Worm (Caenorhabditis elegans): ENCODE measurements around the gene C25F9.4.
A peak's percentile ranks its signal among the peaks of the same experiment; 100 is the strongest.

C25F9.4 gene

DNA sequence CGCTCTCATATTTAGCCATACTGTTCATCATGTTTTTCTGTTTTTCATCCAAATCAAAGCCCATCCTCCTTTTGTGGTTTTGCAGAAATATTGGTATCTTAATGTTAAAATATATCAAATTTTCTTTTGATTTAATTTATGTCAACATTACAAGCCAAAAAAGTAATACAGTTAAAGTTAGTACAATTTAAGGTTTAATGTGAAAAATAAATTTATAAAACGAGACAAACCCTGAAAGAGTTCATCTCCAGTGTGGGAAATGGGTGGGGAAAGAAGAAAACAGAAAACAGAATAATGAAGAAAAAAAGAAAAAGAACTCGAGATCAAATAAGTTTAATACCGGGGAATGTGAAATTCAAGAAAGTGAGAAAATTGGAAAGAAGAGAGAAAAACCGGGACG, 32.4 kb upstream of the C25F9.4 start, which contains the start of gene M04C3.2:
TSS of gene M04C3.2 (minus strand) at position 101 of the 400 bp plus-strand sequence.
- TF ChIP-seq nhr-76 (tag; optimal IDR thresholded peaks at IDR 0.05): no peak
- no peak for TF ChIP-seq M03D4.4 (tag; optimal IDR thresholded peaks at IDR 0.05)
- no peak for TF ChIP-seq mls-2 (tag; optimal IDR thresholded peaks at IDR 0.05)
- TF ChIP-seq lin-32 (GFP tag; optimal IDR thresholded peaks at IDR 0.05): no peak
- no peak for TF ChIP-seq mab-5 (tag; optimal IDR thresholded peaks at IDR 0.05)
- no peak for TF ChIP-seq lin-13 (tag; optimal IDR thresholded peaks at IDR 0.05)
- TF ChIP-seq bed-3 (GFP tag; optimal IDR thresholded peaks at IDR 0.05): no peak
- no peak for TF ChIP-seq hlh-1 (tag; optimal IDR thresholded peaks at IDR 0.05)
- TF ChIP-seq elt-1 (tag; optimal IDR thresholded peaks at IDR 0.05; ENCODE audit: borderline replicate concordance, insufficient read depth): no peak
- TF ChIP-seq sptf-1 (tag; optimal IDR thresholded peaks at IDR 0.05): no peak
- TF ChIP-seq drap-1 (GFP tag; optimal IDR thresholded peaks at IDR 0.05): no peak
- no peak for TF ChIP-seq ham-2 (GFP tag; optimal IDR thresholded peaks at IDR 0.05)
- TF ChIP-seq ztf-11 (tag; optimal IDR thresholded peaks at IDR 0.05): no peak
- no peak for TF ChIP-seq tbx-8 (GFP tag; optimal IDR thresholded peaks at IDR 0.05)
- TF ChIP-seq flh-1 (GFP tag; optimal IDR thresholded peaks at IDR 0.05): no peak
- no peak for TF ChIP-seq unc-120 (tag; optimal IDR thresholded peaks at IDR 0.05; ENCODE audit: poor library complexity, severe bottlenecking)

DNA sequence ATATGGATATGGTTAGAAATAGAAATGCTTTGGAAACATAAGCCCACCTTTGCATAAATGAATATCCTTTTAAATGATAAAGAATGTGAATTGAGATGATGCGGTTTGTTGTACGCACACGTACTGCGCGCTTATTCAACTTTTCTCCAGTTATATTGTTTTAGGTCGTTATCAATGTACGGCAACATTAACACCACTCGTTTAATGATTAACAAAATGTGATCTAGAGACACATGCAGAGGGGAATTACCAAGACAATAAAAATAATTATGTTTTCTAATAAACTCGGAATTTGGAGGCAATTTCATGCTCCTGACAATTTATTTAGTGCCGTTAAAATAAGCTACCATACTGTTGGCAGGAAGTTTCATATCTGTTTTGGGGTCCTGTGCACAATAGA, 29.1 kb upstream of the C25F9.4 start, which contains the start of gene M04C3.1:
TSS of gene M04C3.1 (minus strand) at position 164 of the 400 bp plus-strand sequence.
- TF ChIP-seq lsy-2 (tag; optimal IDR thresholded peaks at IDR 0.05): no peak
- TF ChIP-seq ham-2 (GFP tag; optimal IDR thresholded peaks at IDR 0.05): no peak
- no peak for TF ChIP-seq unc-62 (GFP tag; optimal IDR thresholded peaks at IDR 0.05)
- TF ChIP-seq blmp-1 (tag; optimal IDR thresholded peaks at IDR 0.05): no peak
- TF ChIP-seq unc-120 (tag; optimal IDR thresholded peaks at IDR 0.05; ENCODE audit: poor library complexity, severe bottlenecking): no peak

DNA sequence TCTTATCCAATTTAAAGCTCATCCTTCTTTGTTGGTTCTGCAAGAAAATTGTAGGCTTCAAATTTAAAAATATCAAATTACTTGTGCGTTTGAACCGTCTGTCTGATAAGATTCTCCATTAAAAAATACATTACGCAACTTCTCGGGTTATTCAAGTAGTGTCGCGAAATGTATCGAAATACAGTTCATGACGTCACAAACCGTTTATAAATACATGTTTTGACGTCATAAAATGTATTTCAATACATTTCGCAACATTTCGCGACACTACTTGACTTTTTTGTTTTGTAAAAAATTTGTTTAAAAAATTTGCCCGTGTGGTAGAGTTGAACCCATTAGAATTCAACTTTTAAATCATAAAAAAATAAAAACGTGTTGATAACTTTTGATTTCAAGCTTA, 27.2 kb upstream of the C25F9.4 start:
- peak; percentile 76 for TF ChIP-seq zip-8 (tag; optimal IDR thresholded peaks at IDR 0.05)
- no peak for TF ChIP-seq elt-3 (tag; optimal IDR thresholded peaks at IDR 0.05)
- TF ChIP-seq sptf-1 (tag; optimal IDR thresholded peaks at IDR 0.05): no peak
- no peak for TF ChIP-seq unc-120 (tag; optimal IDR thresholded peaks at IDR 0.05; ENCODE audit: poor library complexity, severe bottlenecking)
- TF ChIP-seq nhr-12 (tag; optimal IDR thresholded peaks at IDR 0.05): no peak
- TF ChIP-seq ces-1 (GFP tag; optimal IDR thresholded peaks at IDR 0.05): no peak
- TF ChIP-seq nhr-237 (tag; optimal IDR thresholded peaks at IDR 0.05): no peak

DNA sequence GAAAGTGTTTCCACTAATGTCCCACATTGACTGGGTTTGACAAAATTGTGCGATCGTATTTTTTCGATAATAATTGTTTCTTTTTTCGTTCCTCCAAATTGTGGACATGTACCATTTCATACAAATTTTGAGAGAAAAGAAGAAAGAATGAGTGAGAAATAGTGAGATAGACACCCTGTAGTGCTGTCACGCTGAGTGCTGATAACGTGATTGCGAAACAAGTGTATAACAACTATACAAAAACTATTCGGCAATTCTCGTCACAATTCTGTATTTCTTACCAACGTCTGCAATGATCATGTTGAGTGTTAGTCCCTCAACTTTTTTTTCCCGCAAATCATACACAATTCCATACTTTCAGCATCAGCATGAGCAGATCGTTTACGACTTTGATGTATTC, 19.9 kb upstream of the C25F9.4 start, which contains the start of gene C25F9.14:
TSS of gene C25F9.14 (plus strand) at position 178 of the 400 bp plus-strand sequence.
- no peak for TF ChIP-seq sptf-1 (tag; optimal IDR thresholded peaks at IDR 0.05)
- no peak for TF ChIP-seq tbx-8 (GFP tag; optimal IDR thresholded peaks at IDR 0.05)
- TF ChIP-seq elt-3 (tag; optimal IDR thresholded peaks at IDR 0.05): no peak
- TF ChIP-seq lsy-2 (tag; optimal IDR thresholded peaks at IDR 0.05): no peak
- no peak for TF ChIP-seq ces-1 (GFP tag; optimal IDR thresholded peaks at IDR 0.05)
- no peak for TF ChIP-seq unc-62 (GFP tag; optimal IDR thresholded peaks at IDR 0.05)
- no peak for TF ChIP-seq ceh-43 (GFP tag; optimal IDR thresholded peaks at IDR 0.05)
- no peak for TF ChIP-seq sem-2 (GFP tag; optimal IDR thresholded peaks at IDR 0.05)
- TF ChIP-seq lin-13 (tag; optimal IDR thresholded peaks at IDR 0.05): no peak
- no peak for TF ChIP-seq M03D4.4 (tag; optimal IDR thresholded peaks at IDR 0.05)

DNA sequence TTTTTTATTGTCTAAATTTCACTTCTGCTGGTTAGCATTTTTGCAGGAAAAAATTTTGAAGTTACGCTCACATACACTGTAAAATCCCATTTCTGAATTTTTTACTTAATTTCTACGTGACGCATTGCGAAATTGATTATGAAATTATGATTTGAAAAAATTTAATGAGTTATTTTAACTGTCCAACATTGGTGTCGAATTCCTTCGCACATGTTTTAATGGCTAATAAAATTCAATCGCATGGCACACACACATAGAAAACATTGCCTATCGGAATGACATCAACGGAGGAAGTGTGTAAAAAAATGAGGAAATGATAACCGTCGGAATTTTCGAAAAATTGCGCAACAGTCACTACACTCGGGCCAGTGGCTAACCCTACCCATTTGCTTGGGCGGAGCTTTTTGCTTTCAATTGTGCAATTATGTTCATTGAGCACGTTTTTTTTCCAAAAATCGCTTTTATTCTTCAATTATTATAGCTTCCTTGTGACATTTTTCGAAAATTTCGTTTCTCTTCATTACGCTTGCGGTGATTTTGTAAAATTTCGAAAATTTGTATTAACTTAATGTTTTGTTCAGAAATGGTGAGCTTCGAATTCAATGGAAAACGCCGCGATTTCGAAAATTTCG, 17.5 kb upstream of the C25F9.4 start, which contains the start of gene C25F9.16:
TSS of gene C25F9.16 (plus strand) at position 582 of the 632 bp plus-strand sequence.
- TF ChIP-seq zip-8 (tag; optimal IDR thresholded peaks at IDR 0.05) (peak; percentile 29), unc-39 (tag; optimal IDR thresholded peaks at IDR 0.05) (no peak)

DNA sequence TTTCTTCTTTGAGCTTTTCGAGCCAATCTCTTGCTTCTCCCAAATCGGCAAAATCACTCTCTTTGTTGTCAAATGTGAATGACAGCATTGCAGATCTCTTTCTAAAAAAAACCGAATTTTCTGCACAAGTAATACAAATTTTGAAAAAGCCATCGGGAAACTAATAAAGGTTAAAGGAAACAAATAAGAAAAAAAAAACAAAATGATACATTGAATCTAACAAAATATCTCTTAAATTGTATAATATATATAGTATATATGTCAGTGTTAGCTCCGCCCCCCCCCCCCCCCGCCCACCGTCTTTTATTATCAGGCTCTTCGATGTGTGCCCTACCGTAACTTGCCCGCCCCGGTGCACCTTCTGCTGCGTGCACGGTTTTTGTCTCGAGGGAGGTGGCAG, 16.6 kb upstream of the C25F9.4 start, which contains the start of gene C25F9.11:
TSS of gene C25F9.11 (minus strand) at position 101 of the 400 bp plus-strand sequence.
- TF ChIP-seq ceh-43 (GFP tag; optimal IDR thresholded peaks at IDR 0.05) (no peak), nhr-28 (tag; optimal IDR thresholded peaks at IDR 0.05) (no peak), cnd-1 (tag; optimal IDR thresholded peaks at IDR 0.05) (no peak), ham-2 (GFP tag; optimal IDR thresholded peaks at IDR 0.05) (no peak), mep-1 (tag; optimal IDR thresholded peaks at IDR 0.05) (no peak), nhr-76 (tag; optimal IDR thresholded peaks at IDR 0.05) (no peak), elt-1 (tag; optimal IDR thresholded peaks at IDR 0.05; ENCODE audit: borderline replicate concordance, insufficient read depth) (no peak), lsy-2 (tag; optimal IDR thresholded peaks at IDR 0.05) (no peak), lin-32 (GFP tag; optimal IDR thresholded peaks at IDR 0.05) (no peak), M03D4.4 (tag; optimal IDR thresholded peaks at IDR 0.05) (no peak), pha-4 (tag; optimal IDR thresholded peaks at IDR 0.05) (no peak), ceh-39 (tag; optimal IDR thresholded peaks at IDR 0.05) (no peak)
